Worm (Caenorhabditis elegans) whole organism, L3 larva: Measurements from ENCODE around the gene sek-4.

Experiments used
- nhr-11 ChIP-seq: fragments of 150-350 bp; optimal IDR thresholded peaks from 2 replicates; lab custom pipeline; 2014; ENCODE audit warnings: missing biosample characterization, missing genetic modification characterization
- nhr-237 ChIP-seq: fragments of 150-350 bp; optimal IDR thresholded peaks from 2 replicates; lab custom pipeline; 2014; ENCODE audit warnings: missing biosample characterization, missing genetic modification characterization
- sea-2 ChIP-seq: fragments of 150-350 bp; sonication (generic microtip); optimal IDR thresholded peaks from 4 replicates; lab custom pipeline; 2014; ENCODE audit warnings: missing biosample characterization, missing genetic modification reagents, missing genetic modification characterization
- snpc-4 ChIP-seq: fragments of 150-350 bp; optimal IDR thresholded peaks from 2 replicates; lab custom pipeline; 2014; ENCODE audit warnings: missing biosample characterization, missing genetic modification characterization
- zag-1 ChIP-seq: fragments of 150-350 bp; optimal IDR thresholded peaks from 2 replicates; lab custom pipeline; 2014; ENCODE audit warnings: missing biosample characterization, missing genetic modification characterization

- TF ChIP-seq nhr-237 (tag; lab: Kevin White, UChicago) (no peak), zag-1 (tag; lab: Kevin White, UChicago) (no peak), sea-2 (GFP tag; lab: Kevin White, UChicago) (no peak), nhr-11 (tag; lab: Kevin White, UChicago) (no peak), snpc-4 (no peak)
These were observed 35.0 kb upstream of the sek-4 start, which contains the start of gene C26B9.2 for ce11 chrX:5339889-5340288.
